Worm (Caenorhabditis elegans): ENCODE measurements around the gene col-152.

DNA sequence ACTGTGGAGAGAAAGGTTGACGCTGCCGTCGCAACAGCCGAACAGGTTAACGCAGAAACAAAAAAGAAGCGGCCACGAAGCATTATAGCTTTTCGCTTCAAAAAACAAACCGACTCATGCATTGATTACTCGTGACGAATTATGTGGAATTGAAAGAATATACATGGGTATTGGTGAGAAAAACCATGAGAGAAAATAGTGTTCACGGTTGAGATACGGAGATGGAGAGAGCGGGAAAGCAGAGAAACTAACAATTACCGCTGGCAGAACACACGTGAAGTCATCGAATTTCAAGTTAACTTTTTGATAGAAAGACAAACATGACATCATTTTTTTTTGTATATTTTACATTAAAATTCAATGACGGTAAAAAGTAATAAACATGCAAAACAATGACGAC, 25.4 kb upstream of the col-152 start:
- TF ChIP-seq ztf-4 (tag; optimal IDR thresholded peaks at IDR 0.05) (no peak), eor-1 (tag; optimal IDR thresholded peaks at IDR 0.05) (no peak)
